Worm (Caenorhabditis elegans): ENCODE measurements around the gene ZC204.14.

ZC204.14 gene

DNA sequence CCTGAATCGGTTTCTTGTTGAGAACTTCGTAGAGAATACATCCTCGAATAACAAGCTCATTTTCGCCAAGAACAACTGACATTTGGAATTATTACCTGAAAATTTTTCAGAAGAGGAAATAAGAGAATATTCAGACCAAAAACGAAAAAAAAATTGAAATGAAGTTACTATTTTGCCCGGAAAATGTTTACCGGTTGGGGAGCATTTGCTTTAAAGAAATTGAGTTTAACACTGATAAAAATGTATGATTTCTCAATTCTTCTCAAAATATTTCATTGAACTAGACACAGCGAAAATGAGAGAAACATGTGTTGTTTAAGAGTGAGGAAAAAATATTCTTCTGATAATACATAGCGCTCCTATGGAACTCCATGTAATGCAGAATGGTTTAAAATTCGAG, 46.4 kb downstream of the ZC204.14 start, which contains the start of gene fbxa-165:
Gene fbxa-165, minus strand, starts transcription at position 101 of the 400 bp plus-strand sequence.
- no peak for TF ChIP-seq tbx-2 (tag; optimal IDR thresholded peaks at IDR 0.05)
- TF ChIP-seq ceh-90 (tag; optimal IDR thresholded peaks at IDR 0.05) = no peak
- no peak for TF ChIP-seq snu-23 (GFP tag; optimal IDR thresholded peaks at IDR 0.05)
- no peak for TF ChIP-seq C16A3.4 (tag; optimal IDR thresholded peaks at IDR 0.05)
- TF ChIP-seq nhr-77 (tag; optimal IDR thresholded peaks at IDR 0.05) = no peak
- TF ChIP-seq aly-2 (tag; optimal IDR thresholded peaks at IDR 0.05) = no peak
- no peak for TF ChIP-seq pqm-1 (tag; optimal IDR thresholded peaks at IDR 0.05)
- no peak for TF ChIP-seq egl-27 (tag; optimal IDR thresholded peaks at IDR 0.05)
- TF ChIP-seq mef-2 (tag; optimal IDR thresholded peaks at IDR 0.05) = no peak
- no peak for TF ChIP-seq C34B4.2 (tag; optimal IDR thresholded peaks at IDR 0.05)
- TF ChIP-seq unc-86 (tag; optimal IDR thresholded peaks at IDR 0.05) = no peak
- no peak for TF ChIP-seq fos-1 (tag; optimal IDR thresholded peaks at IDR 0.05)
- no peak for TF ChIP-seq unc-62 (GFP tag; optimal IDR thresholded peaks at IDR 0.05)
- TF ChIP-seq egl-13 (tag; optimal IDR thresholded peaks at IDR 0.05) = no peak
- no peak for TF ChIP-seq nhr-47 (tag; optimal IDR thresholded peaks at IDR 0.05)

DNA sequence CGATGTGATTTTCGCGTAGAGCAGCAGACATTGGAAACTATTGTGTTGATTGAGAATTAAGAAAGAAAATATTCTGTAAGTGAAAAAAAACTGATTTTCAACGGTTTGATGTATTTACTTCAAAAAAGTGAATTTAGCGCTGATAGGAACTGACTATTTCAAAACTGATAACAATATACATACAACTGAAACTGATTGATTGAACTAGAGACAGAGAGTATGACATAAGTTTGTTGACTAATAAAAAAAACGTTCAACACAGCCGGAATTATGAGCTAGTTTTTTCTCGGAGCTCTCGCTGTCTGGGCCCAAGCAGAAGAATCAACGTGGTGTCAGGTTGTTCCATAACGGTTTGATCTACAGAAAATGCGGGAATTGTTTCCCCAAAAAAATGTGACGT, 48.8 kb downstream of the ZC204.14 start, which contains the start of gene fbxa-164:
Gene fbxa-164, minus strand, starts transcription at position 101 of the 400 bp plus-strand sequence.
- TF ChIP-seq elt-2 (tag; optimal IDR thresholded peaks at IDR 0.05) (no peak), ztf-4 (tag; optimal IDR thresholded peaks at IDR 0.05) (no peak), lin-39 (tag; optimal IDR thresholded peaks at IDR 0.05) (no peak), nhr-77 (tag; optimal IDR thresholded peaks at IDR 0.05) (no peak), nhr-19 (GFP tag; conservative IDR thresholded peaks at IDR 0.05) (no peak), tbx-2 (tag; optimal IDR thresholded peaks at IDR 0.05) (no peak), rnt-1 (tag; optimal IDR thresholded peaks at IDR 0.05) (no peak)

All from whole organism, L1 larva.